Worm (Caenorhabditis elegans) whole organism, L4 larva: ENCODE measurements around the gene gur-3.

ENCODE experiments used
- D1046.2 ChIP-seq: fragments of 200-800 bp; sonication (Bioruptor generic); IDR thresholded peaks from 2 replicates; pipeline ENCODE4 v1.3.6; 2022; ENCODE audit warnings: missing genetic modification characterization, missing compliant biosample characterization
- F44E2.7 ChIP-seq: fragments of 200-800 bp; sonication (Bioruptor generic); IDR thresholded peaks from 2 replicates; pipeline ENCODE4 v2.1.2; 2022; ENCODE audit warnings: missing genetic modification characterization, missing compliant biosample characterization
- F49E8.2 ChIP-seq: sonication (generic microtip); optimal IDR thresholded peaks from 2 replicates; lab custom pipeline; 2016; ENCODE audit warnings: missing compliant biosample characterization, mild to moderate bottlenecking, missing genetic modification characterization, borderline replicate concordance
- R02D3.7 ChIP-seq: fragments of 150-350 bp; sonication (generic microtip); optimal IDR thresholded peaks from 3 replicates; lab custom pipeline; 2014; ENCODE audit warnings: missing biosample characterization, missing genetic modification characterization
- T26A8.4 ChIP-seq: fragments of 200-800 bp; sonication (Bioruptor generic); IDR thresholded peaks from 2 replicates; pipeline ENCODE4 v1.3.6; 2022; ENCODE audit warnings: missing genetic modification characterization, missing compliant biosample characterization
- Y5F2A.4 ChIP-seq: fragments of 200-800 bp; sonication (Bioruptor generic); optimal IDR thresholded peaks from 2 replicates; lab custom pipeline; 2018; ENCODE audit warnings: mild to moderate bottlenecking, missing genetic modification characterization, missing compliant biosample characterization
- Y75B8A.6 ChIP-seq: fragments of 200-800 bp; sonication (Bioruptor generic); IDR thresholded peaks from 2 replicates; pipeline ENCODE4 v1.3.6; 2022; ENCODE audit warnings: missing genetic modification reagents, missing genetic modification characterization, missing compliant biosample characterization
- ZK337.2 ChIP-seq: fragments of 200-800 bp; sonication (Bioruptor generic); IDR thresholded peaks from 2 replicates; pipeline ENCODE4 v1.3.6; 2022; ENCODE audit warnings: missing genetic modification reagents, missing genetic modification characterization, missing compliant biosample characterization
- arid-1 ChIP-seq: fragments of 200-800 bp; sonication (Bioruptor generic); conservative IDR thresholded peaks from 2 replicates; pipeline ENCODE4 v1.3.6; 2022; ENCODE audit warnings: missing genetic modification reagents, missing genetic modification characterization, missing compliant biosample characterization
- ceh-20 ChIP-seq: fragments of 200-800 bp; sonication (Bioruptor generic); IDR thresholded peaks from 2 replicates; pipeline ENCODE4 v1.3.6; 2022; ENCODE audit warnings: missing genetic modification reagents, missing genetic modification characterization, missing compliant biosample characterization
- ceh-28 ChIP-seq: fragments of 150-350 bp; optimal IDR thresholded peaks from 2 replicates; lab custom pipeline; 2014; ENCODE audit warnings: missing biosample characterization, missing genetic modification reagents, missing genetic modification characterization
- ceh-44 ChIP-seq: fragments of 200-800 bp; sonication (Bioruptor generic); IDR thresholded peaks from 2 replicates; pipeline ENCODE4 v1.3.6; 2022; ENCODE audit warnings: missing genetic modification reagents, missing genetic modification characterization, missing compliant biosample characterization
- ceh-62 ChIP-seq: sonication (generic microtip); optimal IDR thresholded peaks from 2 replicates; lab custom pipeline; 2017; ENCODE audit warnings: missing biosample characterization, missing genetic modification characterization
- ceh-82 ChIP-seq: sonication (generic microtip); optimal IDR thresholded peaks from 2 replicates; lab custom pipeline; 2017; ENCODE audit warnings: missing biosample characterization, missing genetic modification characterization
- cey-2 ChIP-seq: sonication (generic microtip); optimal IDR thresholded peaks from 3 replicates; lab custom pipeline; 2017; ENCODE audit warnings: missing genetic modification characterization, mild to moderate bottlenecking, missing compliant biosample characterization, antibody characterized with exemption, borderline replicate concordance; ENCODE audit not compliant: insufficient read depth
- daf-12 ChIP-seq: fragments of 150-350 bp; optimal IDR thresholded peaks from 2 replicates; lab custom pipeline; 2014; ENCODE audit warnings: missing biosample characterization, missing genetic modification reagents, missing genetic modification characterization
- daf-16 ChIP-seq, 3 experiments: sonication (generic microtip); optimal IDR thresholded peaks; 2 replicates each; lab custom pipeline; 2016 to 2017; ENCODE audit warnings: missing genetic modification characterization in 3 of 3, missing genetic modification reagents in 3 of 3, mild to moderate bottlenecking in 2 of 3, missing compliant biosample characterization in 2 of 3, missing biosample characterization in 1 of 3, moderate library complexity in 1 of 3
- daf-19 ChIP-seq: fragments of 200-800 bp; sonication (Bioruptor generic); conservative IDR thresholded peaks from 2 replicates; pipeline ENCODE4 v1.3.6; 2022; ENCODE audit warnings: missing genetic modification characterization, missing compliant biosample characterization
- dpl-1 ChIP-seq: fragments of 150-350 bp; optimal IDR thresholded peaks from 2 replicates; lab custom pipeline; 2014; ENCODE audit warnings: missing biosample characterization, missing genetic modification reagents, missing genetic modification characterization
- fkh-10 ChIP-seq: fragments of 150-350 bp; optimal IDR thresholded peaks from 2 replicates; lab custom pipeline; 2014; ENCODE audit warnings: missing biosample characterization, missing genetic modification reagents, missing genetic modification characterization
- fos-1 ChIP-seq: fragments of 150-350 bp; optimal IDR thresholded peaks from 2 replicates; lab custom pipeline; 2014; ENCODE audit warnings: missing biosample characterization, missing genetic modification characterization
- hif-1 ChIP-seq, 2 experiments: sonication (generic microtip); optimal IDR thresholded peaks; 2 replicates each; lab custom pipeline; 2016 to 2017; ENCODE audit warnings: missing compliant biosample characterization in 2 of 2, missing genetic modification characterization in 2 of 2, missing genetic modification reagents in 2 of 2, missing genotype in 2 of 2, mild to moderate bottlenecking in 1 of 2
- hlh-11 ChIP-seq: fragments of 200-800 bp; sonication (Bioruptor generic); optimal IDR thresholded peaks from 2 replicates; lab custom pipeline; 2018; ENCODE audit warnings: mild to moderate bottlenecking, missing genetic modification characterization, missing compliant biosample characterization
- hlh-30 ChIP-seq: sonication (generic microtip); optimal IDR thresholded peaks from 2 replicates; lab custom pipeline; 2017; ENCODE audit warnings: antibody characterized with exemption, mild to moderate bottlenecking, missing genetic modification characterization, missing compliant biosample characterization; ENCODE audit not compliant: insufficient read depth
- jun-1 ChIP-seq: fragments of 150-350 bp; optimal IDR thresholded peaks from 2 replicates; lab custom pipeline; 2014; ENCODE audit warnings: missing biosample characterization, missing genetic modification reagents, missing genetic modification characterization
- lin-15B ChIP-seq: fragments of 150-350 bp; sonication (generic microtip); optimal IDR thresholded peaks from 3 replicates; lab custom pipeline; 2014; ENCODE audit warnings: missing biosample characterization, missing genetic modification characterization
- lin-29 ChIP-seq: fragments of 200-800 bp; sonication (Bioruptor generic); IDR thresholded peaks from 2 replicates; pipeline ENCODE4 v1.3.6; 2022; ENCODE audit warnings: missing genetic modification reagents, missing genetic modification characterization, missing compliant biosample characterization
- lsy-2 ChIP-seq, 2 experiments: fragments of 150-350 bp in 1 of 2; sonication (generic microtip) in 1 of 2; optimal IDR thresholded peaks; 2 replicates each; lab custom pipeline; 2014 to 2017; ENCODE audit warnings: missing biosample characterization in 2 of 2, missing genetic modification characterization in 2 of 2
- mdl-1 ChIP-seq, 2 experiments: fragments of 150-350 bp in 1 of 2; sonication (generic microtip) in 1 of 2; optimal IDR thresholded peaks; 2 replicates each; lab custom pipeline; 2014 to 2017; ENCODE audit warnings: missing biosample characterization in 2 of 2, missing genetic modification characterization in 2 of 2
- mdt-29 ChIP-seq: fragments of 200-800 bp; sonication (Bioruptor generic); IDR thresholded peaks from 2 replicates; pipeline ENCODE4 v1.3.6; 2022; ENCODE audit warnings: missing genetic modification reagents, missing genetic modification characterization, missing compliant biosample characterization
- nhr-102 ChIP-seq: sonication (generic microtip); optimal IDR thresholded peaks from 2 replicates; lab custom pipeline; 2016; ENCODE audit warnings: mild to moderate bottlenecking, missing genetic modification characterization, moderate library complexity, missing compliant biosample characterization
- nhr-11 ChIP-seq: fragments of 150-350 bp; optimal IDR thresholded peaks from 2 replicates; lab custom pipeline; 2014; ENCODE audit warnings: missing biosample characterization, missing genetic modification characterization
- nhr-111 ChIP-seq: fragments of 200-800 bp; sonication (Bioruptor generic); optimal IDR thresholded peaks from 2 replicates; lab custom pipeline; 2018; ENCODE audit warnings: mild to moderate bottlenecking, missing genetic modification characterization, missing compliant biosample characterization
- nhr-237 ChIP-seq: sonication (generic microtip); optimal IDR thresholded peaks from 2 replicates; lab custom pipeline; 2017; ENCODE audit warnings: missing biosample characterization, missing genetic modification characterization
- nhr-25 ChIP-seq: sonication (generic microtip); optimal IDR thresholded peaks from 2 replicates; lab custom pipeline; 2017; ENCODE audit warnings: missing genetic modification characterization, mild to moderate bottlenecking, missing compliant biosample characterization, antibody characterized with exemption, moderate library complexity, borderline replicate concordance; ENCODE audit not compliant: insufficient read depth
- nhr-41 ChIP-seq: fragments of 200-800 bp; sonication (Bioruptor generic); IDR thresholded peaks from 2 replicates; pipeline ENCODE4 v1.3.6; 2022; ENCODE audit warnings: missing genetic modification reagents, missing genetic modification characterization, missing compliant biosample characterization
- nhr-6 ChIP-seq: fragments of 150-350 bp; optimal IDR thresholded peaks from 2 replicates; lab custom pipeline; 2014; ENCODE audit warnings: missing biosample characterization, missing genetic modification characterization
- nhr-76 ChIP-seq: fragments of 150-350 bp; optimal IDR thresholded peaks from 2 replicates; lab custom pipeline; 2014; ENCODE audit warnings: missing biosample characterization, missing genetic modification characterization
- pqm-1 ChIP-seq: sonication (generic microtip); optimal IDR thresholded peaks from 2 replicates; lab custom pipeline; 2017; ENCODE audit warnings: missing biosample characterization, missing genetic modification characterization
- rbr-2 ChIP-seq: sonication (generic microtip); optimal IDR thresholded peaks from 2 replicates; lab custom pipeline; 2016; ENCODE audit warnings: missing genotype, missing genetic modification characterization, missing compliant biosample characterization
- set-16 ChIP-seq: fragments of 200-800 bp; sonication (Bioruptor generic); IDR thresholded peaks from 2 replicates; pipeline ENCODE4 v1.3.6; 2022; ENCODE audit warnings: missing genetic modification reagents, missing genetic modification characterization, missing compliant biosample characterization
- snpc-4 ChIP-seq: fragments of 150-350 bp; optimal IDR thresholded peaks from 2 replicates; lab custom pipeline; 2014; ENCODE audit warnings: missing biosample characterization, missing genetic modification characterization
- spr-3 ChIP-seq: fragments of 200-800 bp; sonication (Bioruptor generic); optimal IDR thresholded peaks from 2 replicates; lab custom pipeline; 2018; ENCODE audit warnings: mild to moderate bottlenecking, missing genetic modification characterization, missing compliant biosample characterization
- tra-1 ChIP-seq: fragments of 200-800 bp; sonication (Bioruptor generic); IDR thresholded peaks from 2 replicates; pipeline ENCODE4 v1.3.6; 2022; ENCODE audit warnings: missing genetic modification reagents, missing genetic modification characterization, missing compliant biosample characterization
- unc-130 ChIP-seq: sonication (generic microtip); optimal IDR thresholded peaks from 2 replicates; lab custom pipeline; 2016; ENCODE audit warnings: missing genetic modification reagents, missing genetic modification characterization, missing compliant biosample characterization
- unc-39 ChIP-seq: sonication (generic microtip); optimal IDR thresholded peaks from 2 replicates; lab custom pipeline; 2017; ENCODE audit warnings: missing biosample characterization, missing genetic modification characterization
- unc-62 ChIP-seq, 3 experiments: fragments of 150-350 bp in 1 of 3; sonication (generic microtip); optimal IDR thresholded peaks in 2 of 3; peaks in 1 of 3; 1 replicate in 1 of 3; 2 replicates in 2 of 3; lab custom pipeline; 2014 to 2017; ENCODE audit warnings: missing biosample characterization in 3 of 3, missing genetic modification characterization in 3 of 3, missing genetic modification reagents in 3 of 3, missing genotype in 1 of 3
- vab-7 ChIP-seq: fragments of 200-800 bp; sonication (Bioruptor generic); IDR thresholded peaks from 2 replicates; pipeline ENCODE4 v1.3.6; 2022; ENCODE audit warnings: missing genetic modification reagents, missing genetic modification characterization, missing compliant biosample characterization
- zip-11 ChIP-seq: fragments of 200-800 bp; sonication (Bioruptor generic); IDR thresholded peaks from 2 replicates; pipeline ENCODE4 v1.3.6; 2022; ENCODE audit warnings: missing genetic modification characterization, missing compliant biosample characterization
- ztf-7 ChIP-seq: fragments of 150-350 bp; optimal IDR thresholded peaks from 2 replicates; lab custom pipeline; 2014; ENCODE audit warnings: missing biosample characterization, missing genetic modification characterization

gur-3 gene

ce11 chrX:10377663-10378062, 28.4 kb downstream of the gur-3 start:
- TF ChIP-seq tra-1 (GFP tag; lab: Robert Waterston, UW), result 0 out of 2 replicates have a peak, but pooled peaks have one; percentile 47
- TF ChIP-seq daf-12 (tag; lab: Kevin White, UChicago), result no peak
- peak; percentile 67 for TF ChIP-seq ztf-7 (tag; lab: Kevin White, UChicago)
- TF ChIP-seq lin-15B (tag; lab: Kevin White, UChicago), result no peak
- no peak for TF ChIP-seq mdt-29 (GFP tag; lab: Robert Waterston, UW)
- TF ChIP-seq nhr-237 (tag; lab: Kevin White, UChicago), result no peak
- peak in 1 of 2 experiments; percentile 59 for TF ChIP-seq hif-1 (tag; optimal IDR thresholded peaks at IDR 0.05; lab: Kevin White, UChicago)
- no peak for TF ChIP-seq F44E2.7 (GFP tag; lab: Robert Waterston, UW)
- TF ChIP-seq ceh-28 (tag; lab: Kevin White, UChicago), result no peak
- no peak for TF ChIP-seq ceh-44 (GFP tag; lab: Robert Waterston, UW)
- no peak for TF ChIP-seq pqm-1 (tag; lab: Kevin White, UChicago)
- no peak for TF ChIP-seq cey-2 (tag; lab: Kevin White, UChicago)
- no peak for TF ChIP-seq Y5F2A.4 (GFP tag; lab: Kevin White, UChicago)
- TF ChIP-seq ceh-82 (tag; lab: Kevin White, UChicago), result no peak
- no peak for TF ChIP-seq unc-39 (tag; lab: Kevin White, UChicago)
- TF ChIP-seq ceh-20 (GFP tag; lab: Robert Waterston, UW), result peak; percentile 80
- TF ChIP-seq rbr-2 (tag; lab: Kevin White, UChicago), result peak; percentile 92
- no peak for TF ChIP-seq nhr-111 (GFP tag; lab: Kevin White, UChicago)
- TF ChIP-seq arid-1 (GFP tag; lab: Robert Waterston, UW), result 0 out of 2 replicates have a peak, but pooled peaks have one; percentile 11
- TF ChIP-seq nhr-76 (tag; lab: Kevin White, UChicago), result no peak
- TF ChIP-seq fkh-10 (GFP tag; lab: Kevin White, UChicago), result peak; percentile 70
- no peak for TF ChIP-seq jun-1 (tag; lab: Kevin White, UChicago)
- no peak for TF ChIP-seq F49E8.2 (tag; lab: Kevin White, UChicago)
- peak; percentile 78 for TF ChIP-seq dpl-1 (GFP tag; lab: Kevin White, UChicago)
- TF ChIP-seq snpc-4 (tag; lab: Kevin White, UChicago), result no peak
- TF ChIP-seq lin-29, result peak; percentile 46; the same call in 1 of the 2 replicates
- TF ChIP-seq ZK337.2 (GFP tag; lab: Robert Waterston, UW), result no peak
- TF ChIP-seq spr-3 (GFP tag; lab: Kevin White, UChicago), result no peak
- TF ChIP-seq nhr-41, result no peak
- peak; percentile 82 for TF ChIP-seq T26A8.4 (GFP tag; lab: Robert Waterston, UW)
- TF ChIP-seq set-16 (GFP tag; lab: Robert Waterston, UW), result no peak
- TF ChIP-seq mdl-1 (tag; optimal IDR thresholded peaks at IDR 0.05; lab: Kevin White, UChicago), result peak in 1 of 2 experiments; percentile 94
- no peak for TF ChIP-seq R02D3.7 (tag; lab: Kevin White, UChicago)
- TF ChIP-seq hlh-11, result peak; percentile 97
- no peak for TF ChIP-seq unc-130
- TF ChIP-seq Y75B8A.6 (GFP tag; lab: Robert Waterston, UW), result no peak
- no peak for TF ChIP-seq fos-1 (tag; lab: Kevin White, UChicago)
- peak; percentile 98 for TF ChIP-seq hlh-30
- TF ChIP-seq ceh-62 (tag; lab: Kevin White, UChicago), result no peak
- TF ChIP-seq lsy-2 (tag; optimal IDR thresholded peaks at IDR 0.05; lab: Kevin White, UChicago), result peak; percentile 46 to 92
- TF ChIP-seq nhr-11, result peak; percentile 85
- no peak for TF ChIP-seq zip-11 (GFP tag; lab: Robert Waterston, UW)
- no peak for TF ChIP-seq D1046.2
- TF ChIP-seq nhr-25 (tag; lab: Kevin White, UChicago), result peak; percentile 67
- TF ChIP-seq vab-7 (GFP tag; lab: Robert Waterston, UW), result no peak
- TF ChIP-seq daf-19 (GFP tag; lab: Robert Waterston, UW), result no peak
- peak in 1 of 2 experiments; percentile 99 for TF ChIP-seq unc-62 (GFP tag; optimal IDR thresholded peaks at IDR 0.05 in 1 of 2; lab: Kevin White, UChicago)
- TF ChIP-seq unc-62 (tag; optimal IDR thresholded peaks at IDR 0.05; lab: Kevin White, UChicago), result no peak
- no peak for TF ChIP-seq nhr-102
- peak; percentile 88 for TF ChIP-seq nhr-6
- TF ChIP-seq daf-16 (GFP tag; optimal IDR thresholded peaks at IDR 0.05; lab: Kevin White, UChicago), result peak in 1 of 2 experiments; percentile 76
- peak; percentile 64 for TF ChIP-seq daf-16 (tag; optimal IDR thresholded peaks at IDR 0.05; lab: Kevin White, UChicago)
